Fruit fly (Drosophila melanogaster) whole organism, pupa: ENCODE results near the gene slp1.

Experiments used
- CG12605 ChIP-seq: fragments of 200-800 bp; sonication (Bioruptor generic); IDR thresholded peaks from 2 replicates; pipeline ENCODE4 v1.3.6; 2022; ENCODE audit warnings: missing biosample characterization, missing genetic modification characterization
- CG14655 ChIP-seq: fragments of 200-800 bp; sonication (Bioruptor generic); optimal IDR thresholded peaks from 3 replicates; lab custom pipeline; 2017; ENCODE audit warnings: mild to moderate bottlenecking, missing biosample characterization, missing genetic modification reagents, missing genetic modification characterization
- CG15710 ChIP-seq: fragments of 200-800 bp; sonication (Bioruptor generic); optimal IDR thresholded peaks from 2 replicates; lab custom pipeline; 2018; ENCODE audit warnings: missing biosample characterization, mild to moderate bottlenecking, missing genetic modification characterization, moderate library complexity
- CG17806 ChIP-seq: fragments of 200-800 bp; sonication (Bioruptor generic); optimal IDR thresholded peaks from 2 replicates; lab custom pipeline; 2018; ENCODE audit warnings: missing biosample characterization, mild to moderate bottlenecking, missing genetic modification characterization, moderate library complexity
- CG32121 ChIP-seq: fragments of 200-800 bp; sonication (Bioruptor generic); IDR thresholded peaks from 2 replicates; pipeline ENCODE4 v1.3.6; 2022; ENCODE audit warnings: missing biosample characterization, missing genetic modification characterization
- CG34367 ChIP-seq: fragments of 200-800 bp; sonication (Bioruptor generic); optimal IDR thresholded peaks from 2 replicates; lab custom pipeline; 2018; ENCODE audit warnings: missing biosample characterization, mild to moderate bottlenecking, missing genetic modification characterization
- CG4496 ChIP-seq: fragments of 200-800 bp; sonication (Bioruptor generic); IDR thresholded peaks from 3 replicates; pipeline ENCODE4 v1.3.6; 2022; ENCODE audit warnings: missing biosample characterization, missing genetic modification characterization
- CG8301 ChIP-seq: fragments of 200-800 bp; sonication (Bioruptor generic); optimal IDR thresholded peaks from 2 replicates; lab custom pipeline; 2018; ENCODE audit warnings: missing biosample characterization, mild to moderate bottlenecking, missing genetic modification characterization
- D1 ChIP-seq: fragments of 200-800 bp; sonication (Bioruptor generic); optimal IDR thresholded peaks from 2 replicates; lab custom pipeline; 2018; ENCODE audit warnings: missing biosample characterization, mild to moderate bottlenecking, missing genetic modification characterization, moderate library complexity
- EcR ChIP-seq: fragments of 200-800 bp; sonication (Bioruptor generic); optimal IDR thresholded peaks from 3 replicates; lab custom pipeline; 2019; ENCODE audit warnings: missing biosample characterization, missing genetic modification characterization, mild to moderate bottlenecking, moderate library complexity, missing genetic modification reagents
- Ets98B ChIP-seq: fragments of 200-800 bp; sonication (Bioruptor generic); IDR thresholded peaks from 2 replicates; pipeline ENCODE4 v1.3.6; 2022; ENCODE audit warnings: missing biosample characterization, missing genetic modification characterization
- Pif1A ChIP-seq: fragments of 200-800 bp; sonication (Bioruptor generic); optimal IDR thresholded peaks from 3 replicates; lab custom pipeline; 2016; ENCODE audit warnings: missing biosample characterization, missing genetic modification characterization
- rn ChIP-seq: fragments of 200-800 bp; sonication (Bioruptor generic); IDR thresholded peaks from 2 replicates; pipeline ENCODE4 v1.3.6; 2022; ENCODE audit warnings: missing biosample characterization, missing genetic modification characterization

dm6 chr2L:3867474-3868082, 42.1 kb downstream of the slp1 start, which contains the start of gene Cep97:
- no peak for TF ChIP-seq CG14655 (GFP tag; lab: Kevin White, UChicago)
- no peak for TF ChIP-seq CG4496
- no peak for TF ChIP-seq Ets98B (GFP tag; lab: Robert Waterston, UW)
- no peak for TF ChIP-seq D1 (tag; lab: Kevin White, UChicago)
- TF ChIP-seq CG12605 = no peak
- no peak for TF ChIP-seq CG8301 (tag; lab: Kevin White, UChicago)
- TF ChIP-seq Pif1A (GFP tag; lab: Kevin White, UChicago) = no peak
- TF ChIP-seq CG15710 (tag; lab: Kevin White, UChicago) = no peak
- no peak for TF ChIP-seq CG34367 (tag; lab: Kevin White, UChicago)
- no peak for TF ChIP-seq CG32121 (GFP tag; lab: Robert Waterston, UW)
- TF ChIP-seq rn (GFP tag; lab: Robert Waterston, UW) = no peak
- no peak for TF ChIP-seq CG17806 (tag; lab: Kevin White, UChicago)
- TF ChIP-seq EcR (GFP tag; lab: Kevin White, UChicago) = no peak
